Fruit fly (Drosophila melanogaster) whole organism, embryonic: ENCODE measurements around the gene Ptp10D.

Source experiments
- CG10267 ChIP-seq: fragments of 200-800 bp; sonication (Bioruptor generic); optimal IDR thresholded peaks from 2 replicates; lab custom pipeline; 2018; ENCODE audit warnings: missing biosample characterization, mild to moderate bottlenecking, missing genetic modification characterization, moderate library complexity
- CG13287 ChIP-seq: fragments of 200-800 bp; sonication (Bioruptor generic); IDR thresholded peaks from 2 replicates; pipeline ENCODE4 v1.3.6; 2022; ENCODE audit warnings: missing biosample characterization, missing genetic modification characterization; ENCODE audit not compliant: partially characterized antibody
- CG4282 ChIP-seq: fragments of 200-800 bp; sonication (Bioruptor generic); optimal IDR thresholded peaks from 2 replicates; lab custom pipeline; 2016; ENCODE audit warnings: missing biosample characterization, missing genetic modification characterization
- CG7556 ChIP-seq: fragments of 200-800 bp; sonication (Bioruptor generic); optimal IDR thresholded peaks from 2 replicates; lab custom pipeline; 2017; ENCODE audit warnings: missing biosample characterization, mild to moderate bottlenecking, missing genetic modification characterization
- Dad ChIP-seq: fragments of 200-800 bp; sonication (Bioruptor generic); optimal IDR thresholded peaks from 3 replicates; lab custom pipeline; 2016; ENCODE audit warnings: missing biosample characterization, missing genetic modification characterization
- MESR4 ChIP-seq: fragments of 200-800 bp; sonication (Bioruptor generic); optimal IDR thresholded peaks from 2 replicates; lab custom pipeline; 2018; ENCODE audit warnings: missing biosample characterization, mild to moderate bottlenecking, missing genetic modification characterization, moderate library complexity
- Mad ChIP-seq: fragments of 200-800 bp; sonication (Bioruptor generic); optimal IDR thresholded peaks from 2 replicates; lab custom pipeline; 2016; ENCODE audit warnings: missing biosample characterization, missing genetic modification characterization
- PHDP ChIP-seq: fragments of 200-800 bp; sonication (Bioruptor generic); optimal IDR thresholded peaks from 3 replicates; lab custom pipeline; 2018; ENCODE audit warnings: missing biosample characterization, mild to moderate bottlenecking, missing genetic modification characterization, moderate library complexity
- ash1 ChIP-seq: fragments of 200-800 bp; sonication (Bioruptor generic); optimal IDR thresholded peaks from 2 replicates; lab custom pipeline; 2018; ENCODE audit warnings: missing biosample characterization, mild to moderate bottlenecking, missing genetic modification characterization
- bowl ChIP-seq: fragments of 200-800 bp; sonication (Bioruptor generic); IDR thresholded peaks from 2 replicates; pipeline ENCODE4 v1.3.6; 2022; ENCODE audit warnings: missing biosample characterization, missing genetic modification characterization
- ranshi ChIP-seq: fragments of 200-800 bp; sonication (Bioruptor generic); IDR thresholded peaks from 2 replicates; pipeline ENCODE4 v1.3.6; 2022; ENCODE audit warnings: missing biosample characterization, missing genetic modification characterization
- sna ChIP-seq: fragments of 200-800 bp; sonication (Bioruptor generic); IDR thresholded peaks from 2 replicates; pipeline ENCODE4 v1.3.6; 2022; ENCODE audit warnings: missing biosample characterization, missing genetic modification characterization; ENCODE audit not compliant: partially characterized antibody
- tx ChIP-seq: fragments of 200-800 bp; sonication (Bioruptor generic); optimal IDR thresholded peaks from 2 replicates; lab custom pipeline; 2016; ENCODE audit warnings: missing biosample characterization, missing genetic modification characterization
- vvl ChIP-seq: fragments of 200-800 bp; sonication (Bioruptor generic); IDR thresholded peaks from 2 replicates; pipeline ENCODE4 v1.3.6; 2022; ENCODE audit warnings: missing biosample characterization, missing genetic modification characterization

- TF ChIP-seq CG10267 (tag; lab: Kevin White, UChicago) (peak; percentile 73), Dad (GFP tag; lab: Kevin White, UChicago) (peak; percentile 8), bowl (GFP tag; lab: Robert Waterston, UW) (no peak), tx (GFP tag; lab: Kevin White, UChicago) (peak; percentile 15), MESR4 (GFP tag; lab: Kevin White, UChicago) (no peak), ranshi (GFP tag; lab: Robert Waterston, UW) (peak; percentile 45; the same call in 1 of the 2 replicates), PHDP (peak; percentile 67), CG7556 (GFP tag; lab: Kevin White, UChicago) (peak; percentile 45), vvl (GFP tag; lab: Robert Waterston, UW) (peak; percentile 52; the same call in 1 of the 2 replicates), sna (GFP tag; lab: Robert Waterston, UW) (no peak), CG13287 (GFP tag; lab: Robert Waterston, UW) (peak; percentile 30; the same call in 1 of the 2 replicates), CG4282 (GFP tag; lab: Kevin White, UChicago) (no peak), ash1 (no peak), Mad (GFP tag; lab: Kevin White, UChicago) (peak; percentile 65)
Observed at dm6 chrX:11576540-11576939, 45.3 kb upstream of the Ptp10D start, which contains the start of gene CG11695.
